Worm (Caenorhabditis elegans) whole organism, mixed stage, embryonic: ENCODE measurements around the gene srsx-35.

Source experiments
- cnd-1 ChIP-seq: fragments of 200-800 bp; sonication (Bioruptor generic); optimal IDR thresholded peaks from 2 replicates; lab custom pipeline; 2018; ENCODE audit warnings: mild to moderate bottlenecking, missing genetic modification characterization, missing compliant biosample characterization
- ham-2 ChIP-seq: fragments of 200-800 bp; sonication (Bioruptor generic); optimal IDR thresholded peaks from 2 replicates; lab custom pipeline; 2018; ENCODE audit warnings: mild to moderate bottlenecking, missing genetic modification characterization, missing compliant biosample characterization
- lin-13 ChIP-seq: fragments of 150-350 bp; optimal IDR thresholded peaks from 2 replicates; lab custom pipeline; 2014; ENCODE audit warnings: missing biosample characterization, missing genetic modification characterization
- mep-1 ChIP-seq: fragments of 150-350 bp; optimal IDR thresholded peaks from 2 replicates; lab custom pipeline; 2017; ENCODE audit warnings: missing biosample characterization, missing genetic modification reagents, missing genetic modification characterization, inconsistent platforms
- nhr-12 ChIP-seq: fragments of 150-350 bp; optimal IDR thresholded peaks from 2 replicates; lab custom pipeline; 2014; ENCODE audit warnings: missing biosample characterization, missing genetic modification characterization
- nhr-237 ChIP-seq: fragments of 150-350 bp; optimal IDR thresholded peaks from 2 replicates; lab custom pipeline; 2014; ENCODE audit warnings: missing biosample characterization, missing genetic modification characterization
- nhr-28 ChIP-seq: fragments of 150-350 bp; optimal IDR thresholded peaks from 2 replicates; lab custom pipeline; 2014; ENCODE audit warnings: missing biosample characterization, missing genetic modification characterization
- snpc-4 ChIP-seq: fragments of 150-350 bp; optimal IDR thresholded peaks from 2 replicates; lab custom pipeline; 2014; ENCODE audit warnings: missing biosample characterization, missing genetic modification characterization
- sptf-1 ChIP-seq: sonication (generic microtip); optimal IDR thresholded peaks from 2 replicates; lab custom pipeline; 2017; ENCODE audit warnings: mild to moderate bottlenecking, missing genetic modification characterization, moderate library complexity, missing compliant biosample characterization
- unc-62 ChIP-seq: fragments of 150-350 bp; optimal IDR thresholded peaks from 2 replicates; lab custom pipeline; 2014; ENCODE audit warnings: missing biosample characterization, missing genetic modification reagents, missing genetic modification characterization
- ztf-11 ChIP-seq: fragments of 150-350 bp; optimal IDR thresholded peaks from 2 replicates; lab custom pipeline; 2014; ENCODE audit warnings: missing biosample characterization, missing genetic modification characterization

DNA sequence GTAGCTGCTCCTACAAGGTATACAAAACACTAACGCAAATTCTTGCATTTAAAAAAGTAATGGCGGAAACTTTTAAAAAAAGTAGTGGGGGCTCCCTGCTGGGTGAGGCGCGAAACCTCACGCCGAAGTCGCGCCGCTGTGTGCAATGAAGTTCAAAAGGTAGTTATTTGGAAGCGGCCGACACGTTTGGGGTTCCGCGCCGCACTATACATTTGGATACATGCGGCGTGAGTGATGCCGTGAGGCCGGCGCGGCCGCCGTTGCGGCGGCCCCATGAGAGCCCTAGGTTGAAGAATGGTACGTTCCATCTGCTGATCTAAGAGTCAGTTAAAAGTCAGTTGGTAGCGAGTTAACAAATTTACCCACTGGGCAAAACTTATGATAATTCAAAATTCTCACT lies 604 bp downstream of the srsx-35 start:
- no peak for TF ChIP-seq ham-2 (GFP tag; lab: Kevin White, UChicago)
- TF ChIP-seq snpc-4 (tag; lab: Kevin White, UChicago): no peak
- no peak for TF ChIP-seq lin-13 (tag; lab: Kevin White, UChicago)
- no peak for TF ChIP-seq nhr-12 (tag; lab: Kevin White, UChicago)
- no peak for TF ChIP-seq nhr-237 (tag; lab: Kevin White, UChicago)
- TF ChIP-seq cnd-1 (tag; lab: Kevin White, UChicago): no peak
- TF ChIP-seq mep-1: no peak
- no peak for TF ChIP-seq ztf-11 (tag; lab: Kevin White, UChicago)
- TF ChIP-seq unc-62: no peak
- TF ChIP-seq sptf-1 (tag; lab: Kevin White, UChicago): no peak
- TF ChIP-seq nhr-28 (tag; lab: Kevin White, UChicago): no peak
